Worm (Caenorhabditis elegans): ENCODE data around the gene C18D1.2.

Gene C18D1.2

DNA sequence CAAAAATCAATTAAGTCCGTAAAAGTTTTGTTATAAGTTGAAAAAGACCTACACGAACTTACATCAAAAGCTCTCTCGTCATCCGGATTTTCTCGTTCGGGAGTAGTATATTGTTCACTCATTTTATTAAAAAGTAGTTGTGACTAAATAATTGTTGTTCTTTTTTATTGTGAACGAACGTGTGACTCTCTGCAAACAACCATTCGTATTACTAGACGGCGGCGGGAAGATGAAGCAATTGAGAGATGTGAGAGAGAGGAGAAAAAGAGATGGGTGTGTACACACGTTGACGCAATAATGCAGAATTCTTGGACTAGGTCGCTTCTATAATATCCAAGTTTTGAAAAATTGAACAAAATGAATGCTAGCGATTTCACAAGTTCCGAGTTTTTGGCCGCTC is 11.8 kb upstream of the C18D1.2 start, which contains the start of the genes F52H3.11 and bath-38:
F52H3.11 (minus strand) TSS at position 203 of the 400 bp plus-strand sequence.
bath-38 (minus strand) TSS at position 310 of the 400 bp plus-strand sequence.
- TF ChIP-seq flt-1 (GFP tag; IDR thresholded peaks at IDR 0.05) (no peak), cog-1 (tag; optimal IDR thresholded peaks at IDR 0.05) (no peak), T22C8.4 (GFP tag; IDR thresholded peaks at IDR 0.05) (no peak), med-1 (GFP tag; optimal IDR thresholded peaks at IDR 0.05; ENCODE audit: insufficient read depth) (no peak), ref-1 (GFP tag; conservative IDR thresholded peaks at IDR 0.05) (no peak), tab-1 (GFP tag; IDR thresholded peaks at IDR 0.05) (no peak), ztf-23 (GFP tag; IDR thresholded peaks at IDR 0.05) (no peak), ztf-29 (GFP tag; IDR thresholded peaks at IDR 0.05) (no peak), klf-2 (GFP tag; conservative IDR thresholded peaks at IDR 0.05) (no peak)

DNA sequence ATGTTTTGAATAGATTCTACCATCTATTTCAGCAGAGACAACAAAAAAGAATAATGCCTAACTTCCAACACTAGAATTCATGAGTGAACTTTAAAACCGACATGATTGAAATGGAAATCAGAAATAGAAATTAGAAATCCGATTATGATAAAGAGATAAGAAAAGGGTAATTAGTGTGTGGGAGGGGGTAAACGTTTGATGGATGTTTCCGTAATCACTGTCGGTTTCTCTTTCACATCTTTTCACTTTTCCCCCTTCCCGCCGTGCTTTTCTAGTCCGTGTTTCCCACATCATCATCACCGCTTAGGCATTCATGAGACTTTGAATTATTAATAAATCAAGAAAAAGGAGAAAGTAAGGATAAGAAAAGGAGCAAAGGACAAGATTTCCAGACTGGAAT is 11.1 kb upstream of the C18D1.2 start:
- TF ChIP-seq tab-1 (GFP tag; IDR thresholded peaks at IDR 0.05) (no peak), cog-1 (tag; optimal IDR thresholded peaks at IDR 0.05) (no peak), klf-2 (GFP tag; conservative IDR thresholded peaks at IDR 0.05) (no peak), T22C8.4 (GFP tag; IDR thresholded peaks at IDR 0.05) (no peak), ztf-29 (GFP tag; IDR thresholded peaks at IDR 0.05) (no peak), ztf-23 (GFP tag; IDR thresholded peaks at IDR 0.05) (no peak), flt-1 (GFP tag; IDR thresholded peaks at IDR 0.05) (no peak), med-1 (GFP tag; optimal IDR thresholded peaks at IDR 0.05; ENCODE audit: insufficient read depth) (no peak), ref-1 (GFP tag; conservative IDR thresholded peaks at IDR 0.05) (no peak)

DNA sequence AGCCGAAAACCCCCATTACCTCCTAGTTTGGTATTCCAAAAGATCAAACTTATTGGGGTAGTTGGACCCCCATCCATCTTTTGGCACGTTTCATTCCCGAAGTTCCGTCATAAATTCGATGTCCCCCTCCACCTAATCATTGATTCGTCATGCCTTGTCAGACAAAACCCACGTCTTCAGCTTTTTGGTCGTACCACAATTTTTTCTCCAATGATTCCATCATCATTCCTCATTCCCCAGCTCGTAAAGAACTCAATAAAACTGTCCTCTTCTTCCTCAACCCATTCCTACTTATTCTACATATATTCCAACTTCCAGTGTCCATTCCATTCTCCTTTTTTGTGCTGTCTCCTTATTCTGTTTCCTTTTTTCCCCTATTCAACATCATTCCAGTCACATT is 8.2 kb upstream of the C18D1.2 start, which contains the start of gene flp-4:
flp-4 (plus strand) TSS at position 301 of the 400 bp plus-strand sequence.
- TF ChIP-seq ref-1 (GFP tag; conservative IDR thresholded peaks at IDR 0.05) (no peak), T22C8.4 (GFP tag; IDR thresholded peaks at IDR 0.05) (no peak), ztf-23 (GFP tag; IDR thresholded peaks at IDR 0.05) (no peak), cog-1 (tag; optimal IDR thresholded peaks at IDR 0.05) (no peak), tab-1 (GFP tag; IDR thresholded peaks at IDR 0.05) (no peak), ztf-29 (GFP tag; IDR thresholded peaks at IDR 0.05) (no peak), klf-2 (GFP tag; conservative IDR thresholded peaks at IDR 0.05) (no peak), med-1 (GFP tag; optimal IDR thresholded peaks at IDR 0.05; ENCODE audit: insufficient read depth) (no peak), flt-1 (GFP tag; IDR thresholded peaks at IDR 0.05) (no peak)

DNA sequence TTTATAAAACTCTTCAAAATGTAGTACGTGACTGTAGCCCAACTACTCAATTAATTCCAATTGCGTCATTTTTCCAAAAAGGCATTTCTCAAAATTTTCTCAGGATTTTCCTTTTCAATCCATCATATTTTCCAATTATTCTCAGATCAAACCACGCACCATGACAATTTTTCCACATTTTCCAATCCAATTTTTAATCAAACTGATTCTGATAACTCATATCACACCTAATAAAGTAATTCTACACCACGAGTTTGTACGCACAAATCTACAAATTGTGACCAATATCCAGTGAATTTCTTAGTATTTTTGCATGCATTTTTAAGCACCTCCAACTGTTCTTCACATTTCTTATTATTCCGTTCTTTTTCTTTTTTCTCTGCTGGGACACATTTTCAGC is 5.3 kb upstream of the C18D1.2 start:
- no peak for TF ChIP-seq klf-2 (GFP tag; conservative IDR thresholded peaks at IDR 0.05)
- TF ChIP-seq ref-1 (GFP tag; conservative IDR thresholded peaks at IDR 0.05), result no peak
- no peak for TF ChIP-seq med-1 (GFP tag; optimal IDR thresholded peaks at IDR 0.05; ENCODE audit: insufficient read depth)
- TF ChIP-seq tab-1 (GFP tag; IDR thresholded peaks at IDR 0.05), result no peak
- no peak for TF ChIP-seq ztf-29 (GFP tag; IDR thresholded peaks at IDR 0.05)
- TF ChIP-seq flt-1 (GFP tag; IDR thresholded peaks at IDR 0.05), result no peak
- no peak for TF ChIP-seq cog-1 (tag; optimal IDR thresholded peaks at IDR 0.05)
- TF ChIP-seq T22C8.4 (GFP tag; IDR thresholded peaks at IDR 0.05), result no peak
- no peak for TF ChIP-seq ztf-23 (GFP tag; IDR thresholded peaks at IDR 0.05)

DNA sequence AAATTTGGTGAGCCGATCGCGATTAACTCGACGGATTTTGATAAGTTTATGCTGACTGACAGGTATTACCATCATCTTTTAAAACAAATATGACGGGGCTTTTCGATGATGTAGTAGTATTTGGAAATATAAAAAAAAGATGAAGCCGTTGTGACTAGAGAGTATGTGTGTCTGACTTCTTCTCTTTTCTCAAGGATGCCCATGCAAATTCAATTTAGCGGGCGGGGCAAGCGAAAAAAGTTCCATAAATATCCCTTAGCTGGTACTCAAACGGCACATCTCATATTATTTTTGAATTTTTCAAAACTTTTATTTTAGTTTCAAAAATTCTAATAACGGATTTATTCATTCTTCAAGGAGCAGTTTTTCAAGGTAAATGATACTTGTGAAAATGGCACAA is 3.7 kb downstream of the C18D1.2 start, which contains the start of gene stg-1:
stg-1 (minus strand) TSS at position 153 of the 400 bp plus-strand sequence.
- TF ChIP-seq T22C8.4 (GFP tag; IDR thresholded peaks at IDR 0.05) (no peak), flt-1 (GFP tag; IDR thresholded peaks at IDR 0.05) (no peak), tab-1 (GFP tag; IDR thresholded peaks at IDR 0.05) (no peak)

DNA sequence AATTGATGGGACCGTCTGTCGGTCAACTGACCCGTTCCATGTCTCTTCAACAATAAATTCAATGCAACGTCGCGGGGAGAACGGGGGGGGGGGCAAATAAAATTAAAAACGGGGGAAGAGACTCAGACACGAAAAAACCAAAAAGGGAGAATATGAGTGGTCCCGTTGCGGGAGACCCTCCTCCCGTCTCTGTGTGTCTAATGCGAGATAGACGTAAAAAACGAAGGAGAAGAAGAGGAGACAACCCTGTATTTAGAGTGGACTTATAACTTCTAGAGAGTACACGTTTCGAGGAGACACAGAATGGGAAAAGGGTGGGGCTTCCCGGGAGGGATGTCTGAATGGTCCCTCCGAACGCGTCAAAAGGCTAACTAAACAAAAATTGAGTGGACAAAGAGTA is 8.7 kb downstream of the C18D1.2 start:
- TF ChIP-seq cog-1 (tag; optimal IDR thresholded peaks at IDR 0.05), result peak; percentile 41
- no peak for TF ChIP-seq klf-2 (GFP tag; conservative IDR thresholded peaks at IDR 0.05)
- TF ChIP-seq T22C8.4 (GFP tag; IDR thresholded peaks at IDR 0.05), result no peak
- 0 out of 2 replicates have a peak, but pooled peaks have one; percentile 22 for TF ChIP-seq ztf-29 (GFP tag; IDR thresholded peaks at IDR 0.05)
- peak; percentile 46; the same call in 1 of the 2 replicates for TF ChIP-seq ztf-23 (GFP tag; IDR thresholded peaks at IDR 0.05)
- TF ChIP-seq ref-1 (GFP tag; conservative IDR thresholded peaks at IDR 0.05), result no peak
- peak; percentile 69; the same call in 1 of the 2 replicates for TF ChIP-seq flt-1 (GFP tag; IDR thresholded peaks at IDR 0.05)
- no peak for TF ChIP-seq med-1 (GFP tag; optimal IDR thresholded peaks at IDR 0.05; ENCODE audit: insufficient read depth)
- TF ChIP-seq tab-1 (GFP tag; IDR thresholded peaks at IDR 0.05), result peak; percentile 36; the same call in 1 of the 2 replicates

DNA sequence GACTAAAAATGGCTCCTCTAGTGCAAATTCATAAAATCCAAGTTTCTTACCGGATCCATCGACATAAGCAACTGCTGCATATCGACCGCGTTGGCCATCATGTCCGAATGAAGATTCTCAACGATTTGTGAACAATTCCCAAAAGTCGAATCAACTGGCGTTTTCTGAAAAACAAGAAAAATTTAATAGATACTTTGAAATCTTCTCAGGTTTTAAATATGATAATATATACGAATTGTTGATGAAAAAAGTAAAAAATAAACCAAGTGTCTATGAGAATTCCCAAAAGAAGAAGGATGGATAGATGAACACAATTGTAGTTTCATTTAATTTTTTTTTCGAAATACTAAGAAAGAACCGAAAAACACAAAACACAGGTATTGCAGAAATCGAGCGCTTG is 11.0 kb downstream of the C18D1.2 start, which contains the start of gene die-1:
die-1 (minus strand) TSS at position 101 of the 400 bp plus-strand sequence.
- no peak for TF ChIP-seq med-1 (GFP tag; optimal IDR thresholded peaks at IDR 0.05; ENCODE audit: insufficient read depth)
- TF ChIP-seq tab-1 (GFP tag; IDR thresholded peaks at IDR 0.05), result no peak
- TF ChIP-seq klf-2 (GFP tag; conservative IDR thresholded peaks at IDR 0.05), result no peak
- no peak for TF ChIP-seq ztf-23 (GFP tag; IDR thresholded peaks at IDR 0.05)
- no peak for TF ChIP-seq ztf-29 (GFP tag; IDR thresholded peaks at IDR 0.05)
- TF ChIP-seq T22C8.4 (GFP tag; IDR thresholded peaks at IDR 0.05), result no peak
- TF ChIP-seq cog-1 (tag; optimal IDR thresholded peaks at IDR 0.05), result no peak
- no peak for TF ChIP-seq ref-1 (GFP tag; conservative IDR thresholded peaks at IDR 0.05)
- TF ChIP-seq flt-1 (GFP tag; IDR thresholded peaks at IDR 0.05), result no peak

DNA sequence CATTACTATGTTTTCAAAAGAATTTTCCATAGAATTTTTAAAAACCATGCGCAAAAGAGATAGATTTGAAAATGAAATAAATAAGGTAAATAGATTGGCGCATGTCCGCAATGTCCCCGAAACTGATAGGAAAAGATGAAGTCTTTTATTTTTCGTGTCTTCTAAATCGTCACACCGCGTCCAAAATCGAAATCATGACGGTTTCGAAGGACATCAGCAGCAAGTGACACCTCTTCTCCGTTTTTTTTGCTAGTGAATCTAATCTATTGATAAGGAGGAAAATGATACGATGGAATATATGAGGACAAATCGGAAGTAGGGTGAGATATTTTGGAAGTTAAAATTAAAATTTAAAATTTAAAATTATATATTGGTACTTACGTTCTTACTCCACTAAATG is 17.2 kb downstream of the C18D1.2 start:
- TF ChIP-seq T22C8.4 (GFP tag; IDR thresholded peaks at IDR 0.05) (no peak), tab-1 (GFP tag; IDR thresholded peaks at IDR 0.05) (no peak), cog-1 (tag; optimal IDR thresholded peaks at IDR 0.05) (no peak), ztf-23 (GFP tag; IDR thresholded peaks at IDR 0.05) (no peak), med-1 (GFP tag; optimal IDR thresholded peaks at IDR 0.05; ENCODE audit: insufficient read depth) (no peak), ref-1 (GFP tag; conservative IDR thresholded peaks at IDR 0.05) (no peak), klf-2 (GFP tag; conservative IDR thresholded peaks at IDR 0.05) (no peak)

DNA sequence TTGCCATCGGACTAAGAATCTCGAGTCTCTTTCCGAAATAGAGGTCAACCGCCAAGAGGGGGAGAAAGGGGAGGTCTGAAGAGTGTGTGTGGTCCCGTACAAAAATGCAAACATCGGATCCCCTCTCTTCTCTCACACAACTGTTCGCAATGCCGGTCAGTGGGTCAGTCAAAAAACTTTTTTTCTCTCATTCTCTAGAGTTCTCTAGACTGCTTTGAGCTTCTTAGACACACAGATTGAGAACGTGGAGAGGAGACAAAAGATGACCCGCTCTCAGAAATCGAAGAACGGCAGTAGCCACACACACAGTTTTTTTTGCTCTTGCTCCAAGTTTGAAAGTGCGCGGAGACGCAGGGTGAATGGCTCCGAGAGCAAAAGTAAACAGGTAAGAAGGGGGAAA is 19.0 kb downstream of the C18D1.2 start:
- peak; percentile 46; the same call in 1 of the 2 replicates for TF ChIP-seq flt-1 (GFP tag; IDR thresholded peaks at IDR 0.05)
- TF ChIP-seq ref-1 (GFP tag; conservative IDR thresholded peaks at IDR 0.05), result no peak
- no peak for TF ChIP-seq tab-1 (GFP tag; IDR thresholded peaks at IDR 0.05)
- no peak for TF ChIP-seq med-1 (GFP tag; optimal IDR thresholded peaks at IDR 0.05; ENCODE audit: insufficient read depth)

DNA sequence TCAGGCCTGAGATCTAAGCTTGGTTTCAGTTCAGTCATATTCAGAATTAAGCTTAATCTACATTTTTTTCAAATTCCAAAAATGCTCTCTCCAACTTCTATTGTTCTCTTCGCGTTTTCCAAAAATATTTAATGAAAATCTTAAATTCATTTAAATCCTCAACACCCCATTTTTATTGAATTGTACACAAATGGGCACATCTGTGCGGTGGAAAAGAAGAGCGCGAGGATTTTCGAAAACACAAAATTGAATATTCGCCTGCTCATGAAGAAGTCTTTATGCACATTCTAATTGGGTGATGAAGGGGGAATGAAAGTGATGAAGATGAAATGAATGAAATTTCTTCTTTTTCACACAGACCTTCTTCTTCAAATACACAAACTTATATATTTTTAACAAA is 27.7 kb downstream of the C18D1.2 start:
- no peak for TF ChIP-seq flt-1 (GFP tag; IDR thresholded peaks at IDR 0.05)
- TF ChIP-seq cog-1 (tag; optimal IDR thresholded peaks at IDR 0.05), result no peak
- no peak for TF ChIP-seq ztf-29 (GFP tag; IDR thresholded peaks at IDR 0.05)
- TF ChIP-seq T22C8.4 (GFP tag; IDR thresholded peaks at IDR 0.05), result no peak
- no peak for TF ChIP-seq ref-1 (GFP tag; conservative IDR thresholded peaks at IDR 0.05)
- TF ChIP-seq med-1 (GFP tag; optimal IDR thresholded peaks at IDR 0.05; ENCODE audit: insufficient read depth), result no peak
- TF ChIP-seq ztf-23 (GFP tag; IDR thresholded peaks at IDR 0.05), result no peak
- TF ChIP-seq tab-1 (GFP tag; IDR thresholded peaks at IDR 0.05), result no peak
- TF ChIP-seq klf-2 (GFP tag; conservative IDR thresholded peaks at IDR 0.05), result no peak
